ENCODE assay signal across 4 fruit fly cellular contexts in genomic region chrX:12658400-12658998, dm6.
TF ChIP-seq lines count a peak whose summit lies in the region.

No protein-coding gene starts in this region.

- TF ChIP-seq CTCF in whole organism, embryonic (GFP tag; optimal IDR thresholded peaks at IDR 0.05; lab: Kevin White, UChicago): no peak

TF ChIP-seq in whole organism, adult, 20 proteins besides CTCF, POLR2A, EP300 and RAD21:
- TF ChIP-seq kay (GFP tag; lab: Kevin White, UChicago; ENCODE audit: borderline replicate concordance) (peak; percentile 90), CG33017 (tag; optimal IDR thresholded peaks at IDR 0.05; lab: Kevin White, UChicago) (no peak), Clk (GFP tag; optimal IDR thresholded peaks at IDR 0.05; lab: Kevin White, UChicago) (no peak), Hr96 (GFP tag; optimal IDR thresholded peaks at IDR 0.05; lab: Kevin White, UChicago) (no peak)
TF ChIP-seq in whole organism, adult: peak in this region for 1.

TF ChIP-seq in whole organism, embryonic, 481 proteins besides CTCF, POLR2A, EP300 and RAD21:
- TF ChIP-seq Fer3 (tag; optimal IDR thresholded peaks at IDR 0.05; lab: Kevin White, UChicago): peak; percentile 14
- peak; percentile 10 for TF ChIP-seq ATbp (GFP tag; optimal IDR thresholded peaks at IDR 0.05; lab: Kevin White, UChicago)
- TF ChIP-seq unpg (GFP tag; optimal IDR thresholded peaks at IDR 0.05; lab: Kevin White, UChicago): no peak
- TF ChIP-seq caup (GFP tag; optimal IDR thresholded peaks at IDR 0.05; lab: Kevin White, UChicago; ENCODE audit: severe bottlenecking): no peak
- TF ChIP-seq sisA (GFP tag; IDR thresholded peaks at IDR 0.05; lab: Robert Waterston, UW): 0 out of 2 replicates have a peak, but pooled peaks have one; percentile 8
- no peak for TF ChIP-seq org-1 (GFP tag; optimal IDR thresholded peaks at IDR 0.05; lab: Kevin White, UChicago)
- TF ChIP-seq CG14667 (GFP tag; IDR thresholded peaks at IDR 0.05; lab: Robert Waterston, UW): no peak
- TF ChIP-seq CG4820 (GFP tag; optimal IDR thresholded peaks at IDR 0.05; lab: Kevin White, UChicago): no peak
- peak in 1 of 2 experiments; percentile 42 for TF ChIP-seq eve (GFP tag; optimal IDR thresholded peaks at IDR 0.05; lab: Kevin White, UChicago)
- TF ChIP-seq ems (GFP tag; optimal IDR thresholded peaks at IDR 0.05; lab: Kevin White, UChicago): no peak
- no peak for TF ChIP-seq Kr (GFP tag; optimal IDR thresholded peaks at IDR 0.05; lab: Kevin White, UChicago)
- TF ChIP-seq nom (GFP tag; optimal IDR thresholded peaks at IDR 0.05; lab: Kevin White, UChicago): peak; percentile 32
- no peak for TF ChIP-seq Doc2 (GFP tag; IDR thresholded peaks at IDR 0.05; lab: Robert Waterston, UW)
- TF ChIP-seq insv (GFP tag; optimal IDR thresholded peaks at IDR 0.05; lab: Kevin White, UChicago): peak; percentile 87 to 98
- TF ChIP-seq br (optimal IDR thresholded peaks at IDR 0.05; lab: Kevin White, UChicago): no peak
- TF ChIP-seq cas (GFP tag; IDR thresholded peaks at IDR 0.05; lab: Robert Waterston, UW): no peak
- TF ChIP-seq tll (GFP tag; optimal IDR thresholded peaks at IDR 0.05; lab: Kevin White, UChicago): no peak
- no peak for TF ChIP-seq inv (GFP tag; IDR thresholded peaks at IDR 0.05; lab: Robert Waterston, UW; ENCODE audit: partially characterized antibody)

TF ChIP-seq in whole organism, prepupa, 60 proteins besides CTCF, POLR2A, EP300 and RAD21:
- TF ChIP-seq Smox (GFP tag; optimal IDR thresholded peaks at IDR 0.05; lab: Kevin White, UChicago): no peak
- TF ChIP-seq svp (GFP tag; lab: Kevin White, UChicago): peak; percentile 1
- TF ChIP-seq vri (GFP tag; optimal IDR thresholded peaks at IDR 0.05; lab: Kevin White, UChicago): peak; percentile 9
TF ChIP-seq in whole organism, prepupa: peak in this region for 2.

TF ChIP-seq in whole organism, wandering third instar larva, 38 proteins besides CTCF, POLR2A, EP300 and RAD21:
- TF ChIP-seq dsf (GFP tag; optimal IDR thresholded peaks at IDR 0.05; lab: Kevin White, UChicago; ENCODE audit: borderline replicate concordance): no peak
- TF ChIP-seq brk (GFP tag; optimal IDR thresholded peaks at IDR 0.05; lab: Kevin White, UChicago): peak; percentile 12
- peak; percentile 18 for TF ChIP-seq CrebA (GFP tag; optimal IDR thresholded peaks at IDR 0.05; lab: Kevin White, UChicago; ENCODE audit: borderline replicate concordance)
- no peak for TF ChIP-seq Dfd (GFP tag; optimal IDR thresholded peaks at IDR 0.05; lab: Kevin White, UChicago)
- no peak for TF ChIP-seq CG9705 (GFP tag; optimal IDR thresholded peaks at IDR 0.05; lab: Kevin White, UChicago)
- no peak for TF ChIP-seq CG32264 (GFP tag; optimal IDR thresholded peaks at IDR 0.05; lab: Kevin White, UChicago)
- TF ChIP-seq Vsx2 (GFP tag; optimal IDR thresholded peaks at IDR 0.05; lab: Kevin White, UChicago; ENCODE audit: partially characterized antibody): no peak
- no peak for TF ChIP-seq Mio (GFP tag; optimal IDR thresholded peaks at IDR 0.05; lab: Kevin White, UChicago)
- TF ChIP-seq woc (GFP tag; optimal IDR thresholded peaks at IDR 0.05; lab: Kevin White, UChicago): no peak
- TF ChIP-seq Abd-B (GFP tag; optimal IDR thresholded peaks at IDR 0.05; lab: Kevin White, UChicago): no peak
- no peak for TF ChIP-seq Rel (GFP tag; optimal IDR thresholded peaks at IDR 0.05; lab: Kevin White, UChicago)
- peak; percentile 4 for TF ChIP-seq Rel (tag; optimal IDR thresholded peaks at IDR 0.05; lab: Kevin White, UChicago)
- TF ChIP-seq N (GFP tag; optimal IDR thresholded peaks at IDR 0.05; lab: Kevin White, UChicago): no peak
- no peak for TF ChIP-seq tai (GFP tag; optimal IDR thresholded peaks at IDR 0.05; lab: Kevin White, UChicago)
- TF ChIP-seq lola (GFP tag; optimal IDR thresholded peaks at IDR 0.05; lab: Kevin White, UChicago): no peak
- no peak for TF ChIP-seq OdsH (GFP tag; optimal IDR thresholded peaks at IDR 0.05; lab: Kevin White, UChicago)
